Fruit fly (Drosophila melanogaster) whole organism, embryonic: Measurements from ENCODE around the gene CG15696.
A peak's percentile ranks its signal among the peaks of the same experiment; 100 is the strongest.

Source experiments
- Abd-B ChIP-seq: fragments of 200-800 bp; sonication (Bioruptor generic); optimal IDR thresholded peaks from 2 replicates; lab custom pipeline; 2018; ENCODE audit warnings: missing biosample characterization, mild to moderate bottlenecking, missing genetic modification characterization, moderate library complexity
- Adf1 ChIP-seq: fragments of 200-800 bp; sonication (Bioruptor generic); IDR thresholded peaks from 2 replicates; pipeline ENCODE4 v1.3.6; 2022; ENCODE audit warnings: missing biosample characterization, missing genetic modification characterization
- Atf3 ChIP-seq: fragments of 200-800 bp; sonication (Bioruptor generic); optimal IDR thresholded peaks from 3 replicates; lab custom pipeline; 2016; ENCODE audit warnings: missing biosample characterization, missing genetic modification characterization
- CG11093 ChIP-seq: fragments of 200-800 bp; sonication (Bioruptor generic); IDR thresholded peaks from 3 replicates; pipeline ENCODE4 v1.3.6; 2022; ENCODE audit warnings: missing biosample characterization, missing genetic modification characterization
- CG11696 ChIP-seq: fragments of 200-800 bp; sonication (Bioruptor generic); IDR thresholded peaks from 2 replicates; pipeline ENCODE4 v1.3.6; 2022; ENCODE audit warnings: missing biosample characterization, missing genetic modification characterization
- CG12071 ChIP-seq: fragments of 200-800 bp; sonication (Bioruptor generic); optimal IDR thresholded peaks from 3 replicates; lab custom pipeline; 2018; ENCODE audit warnings: missing biosample characterization, mild to moderate bottlenecking, missing genetic modification characterization
- CG12391 ChIP-seq: fragments of 200-800 bp; sonication (Bioruptor generic); optimal IDR thresholded peaks from 3 replicates; lab custom pipeline; 2018; ENCODE audit warnings: missing biosample characterization, mild to moderate bottlenecking, missing genetic modification characterization, moderate library complexity
- CG13775 ChIP-seq: fragments of 200-800 bp; sonication (Bioruptor generic); optimal IDR thresholded peaks from 3 replicates; lab custom pipeline; 2017; ENCODE audit warnings: missing biosample characterization, mild to moderate bottlenecking, missing genetic modification characterization
- CG14710 ChIP-seq: fragments of 200-800 bp; sonication (Bioruptor generic); optimal IDR thresholded peaks from 3 replicates; lab custom pipeline; 2019; ENCODE audit warnings: missing biosample characterization, mild to moderate bottlenecking, missing genetic modification characterization, moderate library complexity
- CG17912 ChIP-seq: fragments of 200-800 bp; sonication (Bioruptor generic); optimal IDR thresholded peaks from 2 replicates; lab custom pipeline; 2018; ENCODE audit warnings: missing biosample characterization, mild to moderate bottlenecking, missing genetic modification characterization
- CG18262 ChIP-seq: fragments of 200-800 bp; optimal IDR thresholded peaks from 3 replicates; lab custom pipeline; 2019; ENCODE audit warnings: missing biosample characterization, mild to moderate bottlenecking, missing genetic modification characterization, moderate library complexity
- CG18476 ChIP-seq: fragments of 200-800 bp; sonication (Bioruptor generic); optimal IDR thresholded peaks from 2 replicates; lab custom pipeline; 2016; ENCODE audit warnings: missing biosample characterization, mild to moderate bottlenecking, missing genetic modification characterization
- CG18599 ChIP-seq: fragments of 200-800 bp; sonication (Bioruptor generic); optimal IDR thresholded peaks from 3 replicates; lab custom pipeline; 2017; ENCODE audit warnings: missing biosample characterization, missing genetic modification characterization, mild to moderate bottlenecking, moderate library complexity, missing genetic modification reagents
- CG2199 ChIP-seq: fragments of 200-800 bp; sonication (Bioruptor generic); IDR thresholded peaks from 3 replicates; pipeline ENCODE4 v1.3.6; 2022; ENCODE audit warnings: missing biosample characterization, missing genetic modification characterization
- CG2678 ChIP-seq: fragments of 200-800 bp; sonication (Bioruptor generic); optimal IDR thresholded peaks from 3 replicates; lab custom pipeline; 2019; ENCODE audit warnings: missing biosample characterization, mild to moderate bottlenecking, missing genetic modification characterization, moderate library complexity
- CG31365 ChIP-seq: fragments of 200-800 bp; sonication (Bioruptor generic); optimal IDR thresholded peaks from 2 replicates; lab custom pipeline; 2018; ENCODE audit warnings: missing biosample characterization, mild to moderate bottlenecking, missing genetic modification characterization
- CG7786 ChIP-seq: fragments of 200-800 bp; sonication (Bioruptor generic); optimal IDR thresholded peaks from 2 replicates; lab custom pipeline; 2016; ENCODE audit warnings: missing biosample characterization, missing genetic modification characterization
- CG9817 ChIP-seq: fragments of 200-800 bp; sonication (Bioruptor generic); optimal IDR thresholded peaks from 2 replicates; lab custom pipeline; 2018; ENCODE audit warnings: missing biosample characterization, mild to moderate bottlenecking, missing genetic modification characterization, moderate library complexity
- Dip2 ChIP-seq: fragments of 200-800 bp; sonication (Bioruptor generic); IDR thresholded peaks from 2 replicates; pipeline ENCODE4 v1.3.6; 2022; ENCODE audit warnings: missing biosample characterization, missing genetic modification characterization
- ERR ChIP-seq: fragments of 200-800 bp; sonication (Bioruptor generic); optimal IDR thresholded peaks from 2 replicates; lab custom pipeline; 2016; ENCODE audit warnings: missing biosample characterization, missing genetic modification characterization
- Fer2 ChIP-seq: fragments of 200-800 bp; sonication (Bioruptor generic); optimal IDR thresholded peaks from 2 replicates; lab custom pipeline; 2018; ENCODE audit warnings: missing biosample characterization, mild to moderate bottlenecking, missing genetic modification characterization, moderate library complexity
- Fer3 ChIP-seq: fragments of 200-800 bp; sonication (Bioruptor generic); optimal IDR thresholded peaks from 2 replicates; lab custom pipeline; 2018; ENCODE audit warnings: missing biosample characterization, mild to moderate bottlenecking, missing genetic modification characterization, moderate library complexity
- GATAe ChIP-seq: fragments of 200-800 bp; sonication (Bioruptor generic); conservative IDR thresholded peaks from 2 replicates; pipeline ENCODE4 v1.3.6; 2022; ENCODE audit warnings: missing biosample characterization, missing genetic modification characterization
- Hr39 ChIP-seq: fragments of >200 bp; optimal IDR thresholded peaks from 2 replicates; lab custom pipeline; 2017
- Max ChIP-seq: fragments of 200-800 bp; sonication (Bioruptor generic); optimal IDR thresholded peaks from 2 replicates; lab custom pipeline; 2016; ENCODE audit warnings: missing biosample characterization, mild to moderate bottlenecking, missing genetic modification characterization
- Med ChIP-seq: fragments of 200-800 bp; sonication (Bioruptor generic); peaks from one replicate; lab custom pipeline; 2016; ENCODE audit warnings: missing biosample characterization, missing genetic modification characterization, mild to moderate bottlenecking, inconsistent platforms, moderate library complexity
- Mes4 ChIP-seq: fragments of 200-800 bp; sonication (Bioruptor generic); optimal IDR thresholded peaks from 2 replicates; lab custom pipeline; 2016; ENCODE audit warnings: missing biosample characterization, missing genetic modification characterization
- NC2α ChIP-seq: fragments of 200-800 bp; sonication (Bioruptor generic); optimal IDR thresholded peaks from 2 replicates; lab custom pipeline; 2016; ENCODE audit warnings: missing biosample characterization, missing genetic modification characterization
- NK7.1 ChIP-seq: fragments of 200-800 bp; sonication (Bioruptor generic); optimal IDR thresholded peaks from 3 replicates; lab custom pipeline; 2016; ENCODE audit warnings: missing biosample characterization, missing genetic modification characterization
- Xrp1 ChIP-seq: fragments of 200-800 bp; sonication (Bioruptor generic); IDR thresholded peaks from 2 replicates; pipeline ENCODE4 v1.3.6; 2022; ENCODE audit warnings: missing biosample characterization, missing genetic modification characterization
- ab ChIP-seq: fragments of 200-800 bp; sonication (Bioruptor generic); optimal IDR thresholded peaks from 2 replicates; lab custom pipeline; 2016; ENCODE audit warnings: missing biosample characterization, missing genetic modification characterization
- al ChIP-seq: fragments of 200-800 bp; sonication (Bioruptor generic); IDR thresholded peaks from 2 replicates; pipeline ENCODE4 v1.3.6; 2022; ENCODE audit warnings: missing biosample characterization, missing genetic modification characterization
- br ChIP-seq: fragments of >200 bp; optimal IDR thresholded peaks from 2 replicates; lab custom pipeline; 2017
- bsh ChIP-seq, 2 experiments: fragments of 200-800 bp; sonication (Bioruptor generic); optimal IDR thresholded peaks; 2 replicates each; lab custom pipeline; 2017 to 2018; ENCODE audit warnings: mild to moderate bottlenecking in 2 of 2, missing biosample characterization in 2 of 2, missing genetic modification characterization in 2 of 2, moderate library complexity in 1 of 2
- btn ChIP-seq: fragments of 200-800 bp; sonication (Bioruptor generic); optimal IDR thresholded peaks from 2 replicates; lab custom pipeline; 2016; ENCODE audit warnings: missing biosample characterization, missing genetic modification characterization
- chinmo ChIP-seq: fragments of 200-800 bp; sonication (Bioruptor generic); IDR thresholded peaks from 4 replicates; pipeline ENCODE4 v1.3.6; 2022; ENCODE audit warnings: missing biosample characterization, missing genetic modification characterization; ENCODE audit not compliant: partially characterized antibody
- dpn ChIP-seq, 2 experiments: fragments of 200-800 bp; sonication (Bioruptor generic); optimal IDR thresholded peaks; 3 replicates each; lab custom pipeline; 2016; ENCODE audit warnings: missing biosample characterization in 2 of 2, missing genetic modification characterization in 2 of 2
- grau ChIP-seq: fragments of 200-800 bp; optimal IDR thresholded peaks from 3 replicates; lab custom pipeline; 2019; ENCODE audit warnings: missing biosample characterization, mild to moderate bottlenecking, missing genetic modification characterization, moderate library complexity
- hkb ChIP-seq, 2 experiments: fragments of 200-800 bp in 1 of 2; fragments of >200 bp in 1 of 2; sonication (Bioruptor generic) in 1 of 2; IDR thresholded peaks in 1 of 2; optimal IDR thresholded peaks in 1 of 2; 2 replicates each; pipeline versions ENCODE4 v1.3.6 to Lab custom; 2017 to 2022; ENCODE audit warnings: missing biosample characterization in 1 of 2, missing genetic modification characterization in 1 of 2
- kah ChIP-seq: fragments of 200-800 bp; sonication (Bioruptor generic); optimal IDR thresholded peaks from 2 replicates; lab custom pipeline; 2018; ENCODE audit warnings: missing biosample characterization, mild to moderate bottlenecking, missing genetic modification characterization
- nerfin-1 ChIP-seq: fragments of 200-800 bp; sonication (Bioruptor generic); optimal IDR thresholded peaks from 3 replicates; lab custom pipeline; 2019; ENCODE audit warnings: missing biosample characterization, mild to moderate bottlenecking, missing genetic modification characterization, moderate library complexity
- odd ChIP-seq: fragments of 200-800 bp; sonication (Bioruptor generic); optimal IDR thresholded peaks from 2 replicates; lab custom pipeline; 2017; ENCODE audit warnings: missing biosample characterization, mild to moderate bottlenecking, missing genetic modification characterization
- pfk ChIP-seq: fragments of 200-800 bp; sonication (Bioruptor generic); optimal IDR thresholded peaks from 2 replicates; lab custom pipeline; 2018; ENCODE audit warnings: missing biosample characterization, mild to moderate bottlenecking, missing genetic modification characterization, moderate library complexity
- pros ChIP-seq: fragments of 200-800 bp; sonication (Bioruptor generic); optimal IDR thresholded peaks from 3 replicates; lab custom pipeline; 2019; ENCODE audit warnings: missing biosample characterization, mild to moderate bottlenecking, missing genetic modification characterization, moderate library complexity
- sim ChIP-seq: fragments of 200-800 bp; sonication (Bioruptor generic); IDR thresholded peaks from 2 replicates; pipeline ENCODE4 v1.3.6; 2022; ENCODE audit warnings: missing biosample characterization, missing genetic modification characterization
- sqz ChIP-seq: fragments of 200-800 bp; sonication (Bioruptor generic); optimal IDR thresholded peaks from 3 replicates; lab custom pipeline; 2018; ENCODE audit warnings: missing biosample characterization, mild to moderate bottlenecking, missing genetic modification characterization
- sr ChIP-seq: fragments of 200-800 bp; sonication (Bioruptor generic); IDR thresholded peaks from 3 replicates; pipeline ENCODE4 v1.3.6; 2022; ENCODE audit warnings: missing biosample characterization, missing genetic modification characterization
- tio ChIP-seq: fragments of 200-800 bp; sonication (Bioruptor generic); optimal IDR thresholded peaks from 2 replicates; lab custom pipeline; 2017; ENCODE audit warnings: missing biosample characterization, missing genetic modification characterization, inconsistent platforms
- trh ChIP-seq: fragments of 200-800 bp; sonication (Bioruptor generic); optimal IDR thresholded peaks from 2 replicates; lab custom pipeline; 2016; ENCODE audit warnings: missing biosample characterization, missing genetic modification characterization
- tx ChIP-seq: fragments of 200-800 bp; sonication (Bioruptor generic); optimal IDR thresholded peaks from 2 replicates; lab custom pipeline; 2016; ENCODE audit warnings: missing biosample characterization, missing genetic modification characterization
- unc-4 ChIP-seq: fragments of 200-800 bp; sonication (Bioruptor generic); IDR thresholded peaks from 2 replicates; pipeline ENCODE4 v1.3.6; 2022; ENCODE audit warnings: missing biosample characterization, missing genetic modification characterization; ENCODE audit not compliant: partially characterized antibody
- zf30C ChIP-seq: fragments of 200-800 bp; sonication (Bioruptor generic); optimal IDR thresholded peaks from 3 replicates; lab custom pipeline; 2018; ENCODE audit warnings: missing biosample characterization, mild to moderate bottlenecking, missing genetic modification characterization

Gene CG15696

DNA sequence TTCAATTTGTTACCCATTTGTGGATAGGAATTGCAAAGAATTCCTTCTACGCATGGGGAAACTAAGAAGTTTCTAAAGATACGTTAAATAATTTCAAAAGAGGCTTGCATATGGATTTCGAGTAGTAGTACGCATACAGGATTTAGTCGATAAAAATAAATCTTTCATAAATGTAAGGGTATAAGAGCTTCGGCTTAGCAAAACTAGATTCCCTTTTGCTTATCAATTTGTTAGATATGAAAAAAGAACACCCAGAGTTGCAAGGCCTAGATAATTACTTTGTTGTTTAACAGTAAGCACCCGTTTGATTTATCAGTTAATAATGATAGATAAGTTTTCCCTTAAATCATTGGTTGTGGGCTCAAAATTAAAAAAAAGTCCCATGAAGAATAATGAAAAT is 1.4 kb upstream of the CG15696 start (continued):
- TF ChIP-seq CG9817 (tag; lab: Kevin White, UChicago) (no peak), CG11696 (GFP tag; lab: Robert Waterston, UW) (no peak), Abd-B (GFP tag; lab: Kevin White, UChicago) (no peak), CG31365 (tag; lab: Kevin White, UChicago) (no peak), Fer3 (tag; lab: Kevin White, UChicago) (peak; percentile 37), br (lab: Kevin White, UChicago) (no peak), zf30C (GFP tag; lab: Kevin White, UChicago) (no peak), kah (GFP tag; lab: Kevin White, UChicago) (no peak), odd (no peak), GATAe (peak; percentile 40; the same call in 1 of the 2 replicates), CG13775 (GFP tag; lab: Kevin White, UChicago) (no peak), grau (tag; lab: Kevin White, UChicago) (no peak), Adf1 (no peak), hkb (optimal IDR thresholded peaks at IDR 0.05; lab: Kevin White, UChicago) (no peak), hkb (GFP tag; IDR thresholded peaks at IDR 0.05; lab: Robert Waterston, UW) (no peak), CG18476 (GFP tag; lab: Kevin White, UChicago) (no peak), CG12391 (tag; lab: Kevin White, UChicago) (no peak), sr (GFP tag; lab: Robert Waterston, UW) (no peak), Fer2 (tag; lab: Kevin White, UChicago) (no peak), pfk (GFP tag; lab: Kevin White, UChicago) (no peak), dpn (GFP tag; optimal IDR thresholded peaks at IDR 0.05; lab: Kevin White, UChicago) (no peak), ab (no peak), tx (GFP tag; lab: Kevin White, UChicago) (no peak), CG7786 (no peak), Dip2 (no peak), NK7.1 (GFP tag; lab: Kevin White, UChicago) (no peak), unc-4 (GFP tag; lab: Robert Waterston, UW) (no peak), NC2α (no peak), al (GFP tag; lab: Robert Waterston, UW) (no peak), trh (GFP tag; lab: Kevin White, UChicago) (no peak), CG18599 (GFP tag; lab: Kevin White, UChicago) (peak; percentile 19), bsh (GFP tag; optimal IDR thresholded peaks at IDR 0.05; lab: Kevin White, UChicago) (no peak), CG2678 (tag; lab: Kevin White, UChicago) (peak; percentile 43), Max (no peak), Mes4 (GFP tag; lab: Kevin White, UChicago) (no peak), CG12071 (GFP tag; lab: Kevin White, UChicago) (no peak), tio (no peak), Xrp1 (peak; percentile 39; the same call in 1 of the 2 replicates), ERR (GFP tag; lab: Kevin White, UChicago) (no peak), btn (GFP tag; lab: Kevin White, UChicago) (no peak), Med (GFP tag; lab: Kevin White, UChicago) (peak; percentile 12), CG14710 (tag; lab: Kevin White, UChicago) (no peak), sqz (GFP tag; lab: Kevin White, UChicago) (no peak), CG18262 (peak; percentile 12), CG2199 (GFP tag; lab: Robert Waterston, UW) (no peak), CG17912 (GFP tag; lab: Kevin White, UChicago) (no peak), chinmo (GFP tag; lab: Robert Waterston, UW) (no peak), CG11093 (GFP tag; lab: Robert Waterston, UW) (no peak), sim (GFP tag; lab: Robert Waterston, UW) (no peak), Atf3 (no peak), pros (GFP tag; lab: Kevin White, UChicago) (no peak), nerfin-1 (tag; lab: Kevin White, UChicago) (no peak), Hr39 (no peak)
